Worm (Caenorhabditis elegans) whole organism, mixed stage, embryonic: ENCODE data around the gene dhs-21.

Experiments used
- lin-32 ChIP-seq: fragments of 200-800 bp; sonication (Bioruptor generic); optimal IDR thresholded peaks from 2 replicates; lab custom pipeline; 2018; ENCODE audit warnings: mild to moderate bottlenecking, missing genetic modification characterization, missing compliant biosample characterization
- nhr-76 ChIP-seq: sonication (generic microtip); optimal IDR thresholded peaks from 2 replicates; lab custom pipeline; 2017; ENCODE audit warnings: missing biosample characterization, missing genetic modification characterization
- snpc-4 ChIP-seq: fragments of 150-350 bp; optimal IDR thresholded peaks from 2 replicates; lab custom pipeline; 2014; ENCODE audit warnings: missing biosample characterization, missing genetic modification characterization
- sptf-1 ChIP-seq: sonication (generic microtip); optimal IDR thresholded peaks from 2 replicates; lab custom pipeline; 2017; ENCODE audit warnings: mild to moderate bottlenecking, missing genetic modification characterization, moderate library complexity, missing compliant biosample characterization

DNA sequence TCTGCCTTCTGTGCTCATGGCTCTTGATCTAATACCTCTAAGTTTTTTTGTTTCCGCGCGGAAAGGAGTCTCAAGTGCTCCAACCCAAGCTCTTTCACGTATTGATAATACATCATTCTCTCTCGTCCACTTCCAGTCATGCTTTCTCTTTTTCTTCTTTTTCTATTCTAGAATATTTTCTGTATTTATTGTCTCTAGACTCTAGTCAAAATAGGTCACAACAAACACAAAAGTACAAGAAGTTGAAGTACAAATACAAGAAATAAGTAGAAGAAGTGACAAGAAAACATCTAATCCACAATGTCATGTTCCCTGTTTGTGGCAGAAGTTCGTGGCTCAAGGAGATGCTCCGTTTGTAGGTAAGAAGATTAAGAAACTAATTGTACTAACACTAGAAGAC, 39.8 kb upstream of the dhs-21 start, which contains the start of gene ZC455.1:
- TF ChIP-seq sptf-1 (tag; lab: Kevin White, UChicago): no peak
- no peak for TF ChIP-seq nhr-76 (tag; lab: Kevin White, UChicago)
- TF ChIP-seq snpc-4: no peak
- TF ChIP-seq lin-32 (GFP tag; lab: Kevin White, UChicago): no peak
